Worm (Caenorhabditis elegans): ENCODE measurements around the gene eak-4.
"Not testable (repeated sequence)": the region's sequence is repeated elsewhere in the genome, so short reads cannot be mapped to it uniquely, and the experiment has no call there.

eak-4 gene

ce11 chrIV:12527217-12527616 is 1.9 kb upstream of the eak-4 start, which contains the start of gene F53B2.8 (continued):
- TF ChIP-seq daf-8 (GFP tag; IDR thresholded peaks at IDR 0.05) (no peak), F10B5.3 (tag; optimal IDR thresholded peaks at IDR 0.05) (no peak), dmd-9 (GFP tag; IDR thresholded peaks at IDR 0.05) (no peak), hlh-30 (tag; optimal IDR thresholded peaks at IDR 0.05; ENCODE audit: insufficient read depth) (peak; percentile 67), F44E2.7 (GFP tag; IDR thresholded peaks at IDR 0.05) (no peak), nhr-102 (tag; optimal IDR thresholded peaks at IDR 0.05) (peak; percentile 37), dve-1 (tag; optimal IDR thresholded peaks at IDR 0.05; ENCODE audit: insufficient read depth) (peak; percentile 73), nhr-76 (tag; optimal IDR thresholded peaks at IDR 0.05) (no peak), nhr-77 (tag; optimal IDR thresholded peaks at IDR 0.05) (peak; percentile 56), set-16 (GFP tag; IDR thresholded peaks at IDR 0.05) (no peak), lin-13 (GFP tag; optimal IDR thresholded peaks at IDR 0.05) (no peak), pqm-1 (tag; optimal IDR thresholded peaks at IDR 0.05) (peak; percentile 88), zip-11 (GFP tag; IDR thresholded peaks at IDR 0.05) (no peak), Y48G9A.11 (GFP tag; IDR thresholded peaks at IDR 0.05) (no peak), F49E8.2 (tag; optimal IDR thresholded peaks at IDR 0.05; ENCODE audit: borderline replicate concordance) (no peak), hmg-1.1 (GFP tag; IDR thresholded peaks at IDR 0.05) (no peak), D1046.2 (GFP tag; IDR thresholded peaks at IDR 0.05) (no peak), nhr-25 (tag; optimal IDR thresholded peaks at IDR 0.05; ENCODE audit: borderline replicate concordance, insufficient read depth) (no peak), sdz-12 (GFP tag; optimal IDR thresholded peaks at IDR 0.05) (no peak), unc-62 (GFP tag; optimal IDR thresholded peaks at IDR 0.05 in 1 of 2) (peak in 1 of 2 experiments; percentile 26), unc-62 (tag; optimal IDR thresholded peaks at IDR 0.05) (no peak), nhr-11 (tag; optimal IDR thresholded peaks at IDR 0.05) (peak; percentile 10), mep-1 (tag; optimal IDR thresholded peaks at IDR 0.05) (no peak)

DNA sequence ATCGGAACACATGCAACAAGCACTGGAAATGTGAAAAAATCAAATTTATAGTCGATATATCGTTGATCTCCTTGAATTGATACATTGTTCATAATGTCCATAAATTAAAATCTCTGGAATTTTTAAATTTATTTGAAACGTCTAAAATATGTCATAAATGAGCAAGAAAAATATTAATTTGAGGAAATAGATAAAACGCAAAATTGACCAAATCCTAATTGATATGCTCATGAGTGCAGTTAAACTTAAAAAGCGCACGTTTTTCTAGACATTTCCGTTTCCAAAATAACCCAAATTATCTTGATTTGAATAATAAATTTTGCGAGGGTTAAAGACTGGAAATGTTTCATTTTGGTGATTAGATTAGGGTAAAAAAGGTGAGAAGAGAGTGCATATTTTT is 2.8 kb downstream of the eak-4 start, which contains the start of gene sru-13:
Gene sru-13, minus strand, starts transcription at position 101 of the 400 bp plus-strand sequence.
- no peak for TF ChIP-seq lim-7 (GFP tag; IDR thresholded peaks at IDR 0.05)
- peak; percentile 75 for TF ChIP-seq aha-1 (tag)
- no peak for TF ChIP-seq T26A8.4 (GFP tag; IDR thresholded peaks at IDR 0.05)
- TF ChIP-seq aly-2 (tag; optimal IDR thresholded peaks at IDR 0.05): no peak

ce11 chrIV:12520150-12520549 is 5.2 kb downstream of the eak-4 start, which contains the start of gene tsp-4:
Gene tsp-4 (minus strand): TSS chrIV:12520250.
- TF ChIP-seq unc-62 (GFP tag; optimal IDR thresholded peaks at IDR 0.05 in 1 of 2) (peak in 1 of 2 experiments; percentile 16), unc-62 (tag; optimal IDR thresholded peaks at IDR 0.05) (no peak), T20F7.1 (GFP tag; optimal IDR thresholded peaks at IDR 0.05) (no peak), lin-1 (GFP tag; IDR thresholded peaks at IDR 0.05) (no peak)

- not testable (repeated sequence) for TF ChIP-seq T26A8.4 (GFP tag; IDR thresholded peaks at IDR 0.05); nhr-42 (GFP tag; IDR thresholded peaks at IDR 0.05); ZK546.5 (tag; optimal IDR thresholded peaks at IDR 0.05)
Observed at ce11 chrIV:12505397-12505796, 19.9 kb downstream of the eak-4 start, which contains the start of gene sru-17. Gene sru-17 (plus strand): TSS chrIV:12505697.

ce11 chrIV:12501956-12502355 is 23.4 kb downstream of the eak-4 start, which contains the start of gene sru-18:
Gene sru-18 (plus strand): TSS chrIV:12502256.
- TF ChIP-seq skn-1 (tag; optimal IDR thresholded peaks at IDR 0.05): no peak
- TF ChIP-seq nhr-111 (GFP tag; optimal IDR thresholded peaks at IDR 0.05): no peak
- TF ChIP-seq spr-1 (tag; optimal IDR thresholded peaks at IDR 0.05): no peak
- TF ChIP-seq ceh-28 (tag; optimal IDR thresholded peaks at IDR 0.05): no peak
- no peak for TF ChIP-seq ceh-62 (tag; optimal IDR thresholded peaks at IDR 0.05)
- no peak for TF ChIP-seq zfp-3 (GFP tag; conservative IDR thresholded peaks at IDR 0.05)
- TF ChIP-seq dpl-1 (GFP tag; optimal IDR thresholded peaks at IDR 0.05): no peak
- no peak for TF ChIP-seq F44E2.7 (GFP tag; IDR thresholded peaks at IDR 0.05)
- TF ChIP-seq hmg-1.1 (GFP tag; IDR thresholded peaks at IDR 0.05): no peak
- TF ChIP-seq nhr-48 (tag; optimal IDR thresholded peaks at IDR 0.05): no peak
- TF ChIP-seq jun-1 (tag; optimal IDR thresholded peaks at IDR 0.05): no peak
- no peak for TF ChIP-seq unc-39 (tag; optimal IDR thresholded peaks at IDR 0.05)
